Fruit fly (Drosophila melanogaster): Measurements from ENCODE around the gene Lip2.

Gene Lip2

dm6 chr2L:10735923-10736322 lies 26.7 kb upstream of the Lip2 start, which contains the start of gene Nup107 (continued):
- TF ChIP-seq CG31627 (GFP tag; optimal IDR thresholded peaks at IDR 0.05) (peak; percentile 1), Sox102F (GFP tag; optimal IDR thresholded peaks at IDR 0.05) (no peak), esn (GFP tag; optimal IDR thresholded peaks at IDR 0.05) (no peak), eg (GFP tag; IDR thresholded peaks at IDR 0.05) (no peak), Lpt (GFP tag; optimal IDR thresholded peaks at IDR 0.05) (no peak), CG8632 (GFP tag; optimal IDR thresholded peaks at IDR 0.05) (no peak), Hr4 (GFP tag; optimal IDR thresholded peaks at IDR 0.05) (peak; percentile 11), Met (GFP tag; optimal IDR thresholded peaks at IDR 0.05) (no peak), CG10631 (GFP tag; optimal IDR thresholded peaks at IDR 0.05) (no peak), fd59A (GFP tag; optimal IDR thresholded peaks at IDR 0.05) (no peak), CG7368 (GFP tag; optimal IDR thresholded peaks at IDR 0.05) (no peak), Smox (GFP tag; optimal IDR thresholded peaks at IDR 0.05) (no peak)

- no peak for TF ChIP-seq CG6276 (GFP tag; optimal IDR thresholded peaks at IDR 0.05)
- no peak for TF ChIP-seq ss (GFP tag; optimal IDR thresholded peaks at IDR 0.05)
- TF ChIP-seq acj6 (GFP tag; optimal IDR thresholded peaks at IDR 0.05), result no peak
- peak; percentile 50 for TF ChIP-seq topi (GFP tag; optimal IDR thresholded peaks at IDR 0.05)
- TF ChIP-seq Hr38 (GFP tag; optimal IDR thresholded peaks at IDR 0.05), result no peak
- no peak for TF ChIP-seq CG9139 (GFP tag; optimal IDR thresholded peaks at IDR 0.05)
- TF ChIP-seq OdsH (GFP tag; optimal IDR thresholded peaks at IDR 0.05), result no peak
- no peak for TF ChIP-seq Eip93F (GFP tag; optimal IDR thresholded peaks at IDR 0.05)
- peak; percentile 58 for TF ChIP-seq CG3032 (tag; optimal IDR thresholded peaks at IDR 0.05)
- peak; percentile 48 for TF ChIP-seq lz (GFP tag; optimal IDR thresholded peaks at IDR 0.05)
- TF ChIP-seq net (GFP tag; optimal IDR thresholded peaks at IDR 0.05), result no peak
- no peak for TF ChIP-seq pdm3 (GFP tag; optimal IDR thresholded peaks at IDR 0.05)
- TF ChIP-seq CG10631 (GFP tag; optimal IDR thresholded peaks at IDR 0.05), result no peak
- TF ChIP-seq Blimp-1 (GFP tag; optimal IDR thresholded peaks at IDR 0.05), result no peak
- TF ChIP-seq CG11902 (GFP tag; optimal IDR thresholded peaks at IDR 0.05), result no peak
- TF ChIP-seq CG8119 (GFP tag; IDR thresholded peaks at IDR 0.05), result no peak; the same call in 2 of the 3 replicates
- TF ChIP-seq CG10669 (GFP tag; optimal IDR thresholded peaks at IDR 0.05), result no peak
- TF ChIP-seq Eip75B (GFP tag; optimal IDR thresholded peaks at IDR 0.05), result peak; percentile 47
- TF ChIP-seq CG11294 (GFP tag; IDR thresholded peaks at IDR 0.05), result no peak
- no peak for TF ChIP-seq spab (GFP tag; optimal IDR thresholded peaks at IDR 0.05)
- TF ChIP-seq fkh (GFP tag; optimal IDR thresholded peaks at IDR 0.05), result no peak
- peak; percentile 66 for TF ChIP-seq esn (GFP tag; optimal IDR thresholded peaks at IDR 0.05)
- TF ChIP-seq fd59A (GFP tag; optimal IDR thresholded peaks at IDR 0.05), result no peak
- no peak for TF ChIP-seq eg (GFP tag; IDR thresholded peaks at IDR 0.05)
- TF ChIP-seq Eip78C (GFP tag), result peak; percentile 81
- peak; percentile 35 for TF ChIP-seq Sox14 (GFP tag; optimal IDR thresholded peaks at IDR 0.05)
- TF ChIP-seq CG11762 (GFP tag; optimal IDR thresholded peaks at IDR 0.05; ENCODE audit: insufficient read depth), result peak; percentile 19
- peak; percentile 46 for TF ChIP-seq Ets96B (tag; optimal IDR thresholded peaks at IDR 0.05)
- no peak for TF ChIP-seq Met (GFP tag; optimal IDR thresholded peaks at IDR 0.05)
- TF ChIP-seq CG6808 (GFP tag; optimal IDR thresholded peaks at IDR 0.05), result no peak
- peak; percentile 43 for TF ChIP-seq cyc (GFP tag; optimal IDR thresholded peaks at IDR 0.05)
- no peak for TF ChIP-seq Gug (GFP tag; IDR thresholded peaks at IDR 0.05)
- peak; percentile 55 for TF ChIP-seq Hr4 (GFP tag; optimal IDR thresholded peaks at IDR 0.05)
- no peak for TF ChIP-seq Lpt (GFP tag; optimal IDR thresholded peaks at IDR 0.05)
- peak; percentile 64 for TF ChIP-seq CG31627 (GFP tag; optimal IDR thresholded peaks at IDR 0.05)
- TF ChIP-seq CG7368 (GFP tag; optimal IDR thresholded peaks at IDR 0.05), result no peak
- no peak for TF ChIP-seq CG1621 (tag; optimal IDR thresholded peaks at IDR 0.05)
- TF ChIP-seq dsx (GFP tag; optimal IDR thresholded peaks at IDR 0.05; ENCODE audit: poor library complexity, severe bottlenecking), result no peak
- TF ChIP-seq fd85E (GFP tag; optimal IDR thresholded peaks at IDR 0.05), result no peak
- TF ChIP-seq Sox15 (GFP tag; optimal IDR thresholded peaks at IDR 0.05), result no peak
- TF ChIP-seq CG3919 (GFP tag; optimal IDR thresholded peaks at IDR 0.05), result no peak
- peak; percentile 46 for TF ChIP-seq Ets21C (GFP tag; optimal IDR thresholded peaks at IDR 0.05)
- TF ChIP-seq CG6854 (GFP tag; optimal IDR thresholded peaks at IDR 0.05), result no peak
- no peak for TF ChIP-seq svp (GFP tag)
- peak; percentile 31; the same call in 1 of the 2 replicates for TF ChIP-seq CG15336 (GFP tag; IDR thresholded peaks at IDR 0.05)
- no peak for TF ChIP-seq CG8319 (GFP tag; optimal IDR thresholded peaks at IDR 0.05)
These were observed 23.1 kb upstream of the Lip2 start, which contains the start of the genes EMC3 and Dpy-30L1 for dm6 chr2L:10732343-10732808. Gene EMC3, minus strand, starts transcription at chr2L:10732423. Gene Dpy-30L1, plus strand, starts transcription at chr2L:10732653.
